Fruit fly (Drosophila melanogaster) whole organism, embryonic: ENCODE measurements around the gene shf.

ENCODE experiments used
- BEAF-32 ChIP-seq: fragments of 200-800 bp; sonication (Bioruptor generic); optimal IDR thresholded peaks from 3 replicates; lab custom pipeline; 2017; ENCODE audit warnings: missing biosample characterization, missing genetic modification characterization, mild to moderate bottlenecking, moderate library complexity, missing genetic modification reagents
- CG12299 ChIP-seq: fragments of 200-800 bp; sonication (Bioruptor generic); optimal IDR thresholded peaks from 2 replicates; lab custom pipeline; 2018; ENCODE audit warnings: missing biosample characterization, mild to moderate bottlenecking, missing genetic modification characterization
- CG17385 ChIP-seq: fragments of 200-800 bp; sonication (Bioruptor generic); optimal IDR thresholded peaks from 3 replicates; lab custom pipeline; 2018; ENCODE audit warnings: missing biosample characterization, mild to moderate bottlenecking, missing genetic modification characterization
- CG18262 ChIP-seq: fragments of 200-800 bp; optimal IDR thresholded peaks from 3 replicates; lab custom pipeline; 2019; ENCODE audit warnings: missing biosample characterization, mild to moderate bottlenecking, missing genetic modification characterization, moderate library complexity
- CG2889 ChIP-seq: fragments of 200-800 bp; sonication (Bioruptor generic); IDR thresholded peaks from 3 replicates; pipeline ENCODE4 v1.3.6; 2022; ENCODE audit warnings: missing biosample characterization, missing genetic modification characterization
- CG30020 ChIP-seq: fragments of 200-800 bp; optimal IDR thresholded peaks from 2 replicates; lab custom pipeline; 2019; ENCODE audit warnings: missing biosample characterization, mild to moderate bottlenecking, missing genetic modification characterization, moderate library complexity
- CG30431 ChIP-seq: fragments of 200-800 bp; sonication (Bioruptor generic); optimal IDR thresholded peaks from 2 replicates; lab custom pipeline; 2017; ENCODE audit warnings: missing biosample characterization, missing genetic modification characterization
- CG43689 ChIP-seq: fragments of 200-800 bp; sonication (Bioruptor generic); IDR thresholded peaks from 2 replicates; pipeline ENCODE4 v1.3.6; 2022; ENCODE audit warnings: missing biosample characterization, missing genetic modification characterization
- CG4404 ChIP-seq: fragments of 200-800 bp; sonication (Bioruptor generic); IDR thresholded peaks from 2 replicates; pipeline ENCODE4 v1.3.6; 2022; ENCODE audit warnings: missing biosample characterization, missing genetic modification characterization
- CG7987 ChIP-seq: fragments of 200-800 bp; sonication (Bioruptor generic); optimal IDR thresholded peaks from 2 replicates; lab custom pipeline; 2018; ENCODE audit warnings: missing biosample characterization, mild to moderate bottlenecking, missing genetic modification characterization, moderate library complexity
- CoRest ChIP-seq: fragments of 200-800 bp; sonication (Bioruptor generic); optimal IDR thresholded peaks from 3 replicates; lab custom pipeline; 2018; ENCODE audit warnings: missing biosample characterization, mild to moderate bottlenecking, missing genetic modification characterization, moderate library complexity
- Dip2 ChIP-seq: fragments of 200-800 bp; sonication (Bioruptor generic); IDR thresholded peaks from 2 replicates; pipeline ENCODE4 v1.3.6; 2022; ENCODE audit warnings: missing biosample characterization, missing genetic modification characterization
- Eip74EF ChIP-seq, 2 experiments: fragments of 200-800 bp in 1 of 2; fragments of >200 bp in 1 of 2; sonication (Bioruptor generic) in 1 of 2; optimal IDR thresholded peaks; 2 replicates each; lab custom pipeline; 2017 to 2019; ENCODE audit warnings: missing biosample characterization in 2 of 2, missing genetic modification characterization in 2 of 2, mild to moderate bottlenecking in 1 of 2, moderate library complexity in 1 of 2
- H15 ChIP-seq: fragments of 200-800 bp; sonication (Bioruptor generic); IDR thresholded peaks from 3 replicates; pipeline ENCODE4 v1.3.6; 2022; ENCODE audit warnings: missing biosample characterization, missing genetic modification characterization
- HLH3B ChIP-seq: fragments of 200-800 bp; sonication (Bioruptor generic); IDR thresholded peaks from 2 replicates; pipeline ENCODE4 v1.3.6; 2022; ENCODE audit warnings: missing biosample characterization, missing genetic modification characterization
- HmgD ChIP-seq: fragments of 200-800 bp; sonication (Bioruptor generic); optimal IDR thresholded peaks from 3 replicates; lab custom pipeline; 2016; ENCODE audit warnings: missing biosample characterization, missing genetic modification characterization
- Hr51 ChIP-seq, 2 experiments: fragments of 200-800 bp; sonication (Bioruptor generic); optimal IDR thresholded peaks; 2 replicates in 1 of 2; 3 replicates in 1 of 2; lab custom pipeline; 2016 to 2018; ENCODE audit warnings: missing biosample characterization in 2 of 2, missing genetic modification characterization in 2 of 2, mild to moderate bottlenecking in 1 of 2, moderate library complexity in 1 of 2
- Kr ChIP-seq: fragments of 200-800 bp; sonication (Bioruptor generic); optimal IDR thresholded peaks from 2 replicates; lab custom pipeline; 2017; ENCODE audit warnings: missing biosample characterization, mild to moderate bottlenecking, missing genetic modification characterization
- MBD-R2 ChIP-seq: fragments of 200-800 bp; sonication (Bioruptor generic); IDR thresholded peaks from 2 replicates; pipeline ENCODE4 v1.3.6; 2022; ENCODE audit warnings: missing biosample characterization, missing genetic modification characterization
- MTF-1 ChIP-seq: fragments of 200-800 bp; sonication (Bioruptor generic); optimal IDR thresholded peaks from 2 replicates; lab custom pipeline; 2018; ENCODE audit warnings: missing biosample characterization, mild to moderate bottlenecking, missing genetic modification characterization, borderline replicate concordance
- PHDP ChIP-seq: fragments of 200-800 bp; sonication (Bioruptor generic); optimal IDR thresholded peaks from 3 replicates; lab custom pipeline; 2018; ENCODE audit warnings: missing biosample characterization, mild to moderate bottlenecking, missing genetic modification characterization, moderate library complexity
- Scr ChIP-seq: fragments of 200-800 bp; sonication (Bioruptor generic); IDR thresholded peaks from 2 replicates; pipeline ENCODE4 v1.3.6; 2022; ENCODE audit warnings: missing biosample characterization, missing genetic modification characterization; ENCODE audit not compliant: partially characterized antibody
- Sin3A ChIP-seq: fragments of >200 bp; optimal IDR thresholded peaks from 2 replicates; lab custom pipeline; 2018
- bigmax ChIP-seq: fragments of 200-800 bp; sonication (Bioruptor generic); optimal IDR thresholded peaks from 2 replicates; lab custom pipeline; 2018; ENCODE audit warnings: missing biosample characterization, mild to moderate bottlenecking, missing genetic modification characterization
- caup ChIP-seq: fragments of 200-800 bp; sonication (Bioruptor generic); optimal IDR thresholded peaks from 3 replicates; lab custom pipeline; 2017; ENCODE audit warnings: missing biosample characterization, mild to moderate bottlenecking, missing genetic modification characterization, moderate library complexity; ENCODE audit not compliant: severe bottlenecking
- da ChIP-seq: fragments of 200-800 bp; sonication (Bioruptor generic); optimal IDR thresholded peaks from 2 replicates; lab custom pipeline; 2016; ENCODE audit warnings: missing biosample characterization, missing genetic modification characterization
- dmrt99B ChIP-seq: fragments of 200-800 bp; sonication (Bioruptor generic); optimal IDR thresholded peaks from 2 replicates; lab custom pipeline; 2018; ENCODE audit warnings: missing biosample characterization, mild to moderate bottlenecking, missing genetic modification characterization, moderate library complexity
- fd3F ChIP-seq: fragments of 200-800 bp; sonication (Bioruptor generic); optimal IDR thresholded peaks from 2 replicates; lab custom pipeline; 2018; ENCODE audit warnings: missing biosample characterization, mild to moderate bottlenecking, missing genetic modification characterization, moderate library complexity
- fru ChIP-seq: fragments of >200 bp; optimal IDR thresholded peaks from 2 replicates; lab custom pipeline; 2017
- hkb ChIP-seq, 2 experiments: fragments of 200-800 bp in 1 of 2; fragments of >200 bp in 1 of 2; sonication (Bioruptor generic) in 1 of 2; IDR thresholded peaks in 1 of 2; optimal IDR thresholded peaks in 1 of 2; 2 replicates each; pipeline versions ENCODE4 v1.3.6 to Lab custom; 2017 to 2022; ENCODE audit warnings: missing biosample characterization in 1 of 2, missing genetic modification characterization in 1 of 2
- jumu ChIP-seq: fragments of 200-800 bp; sonication (Bioruptor generic); optimal IDR thresholded peaks from 3 replicates; lab custom pipeline; 2016; ENCODE audit warnings: missing biosample characterization, missing genetic modification characterization
- klu ChIP-seq: fragments of 200-800 bp; sonication (Bioruptor generic); IDR thresholded peaks from 2 replicates; pipeline ENCODE4 v1.3.6; 2022; ENCODE audit warnings: missing biosample characterization, missing genetic modification characterization
- mld ChIP-seq: fragments of 200-800 bp; sonication (Bioruptor generic); IDR thresholded peaks from 3 replicates; pipeline ENCODE4 v1.3.6; 2022; ENCODE audit warnings: missing biosample characterization, missing genetic modification characterization; ENCODE audit not compliant: partially characterized antibody
- nerfin-2 ChIP-seq: fragments of 200-800 bp; sonication (Bioruptor generic); IDR thresholded peaks from 2 replicates; pipeline ENCODE4 v1.3.6; 2022; ENCODE audit warnings: missing biosample characterization, missing genetic modification characterization; ENCODE audit not compliant: partially characterized antibody
- oc ChIP-seq: fragments of 200-800 bp; sonication (Bioruptor generic); optimal IDR thresholded peaks from 2 replicates; lab custom pipeline; 2018; ENCODE audit warnings: missing biosample characterization, mild to moderate bottlenecking, missing genetic modification characterization, moderate library complexity
- odd ChIP-seq: fragments of 200-800 bp; sonication (Bioruptor generic); optimal IDR thresholded peaks from 2 replicates; lab custom pipeline; 2017; ENCODE audit warnings: missing biosample characterization, mild to moderate bottlenecking, missing genetic modification characterization
- p53 ChIP-seq: fragments of 200-800 bp; sonication (Bioruptor generic); optimal IDR thresholded peaks from 2 replicates; lab custom pipeline; 2016; ENCODE audit warnings: missing biosample characterization, missing genetic modification characterization
- prd ChIP-seq, 3 experiments: fragments of >200 bp in 2 of 3; fragments of 200-800 bp in 1 of 3; sonication (Bioruptor generic) in 1 of 3; optimal IDR thresholded peaks in 2 of 3; IDR thresholded peaks in 1 of 3; 2 replicates in 2 of 3; 3 replicates in 1 of 3; pipeline versions ENCODE4 v1.3.6 to Lab custom; 2017 to 2022; ENCODE audit warnings: missing biosample characterization in 1 of 3, missing genetic modification characterization in 1 of 3
- psq ChIP-seq: fragments of 200-800 bp; sonication (Bioruptor generic); optimal IDR thresholded peaks from 2 replicates; lab custom pipeline; 2017; ENCODE audit warnings: missing biosample characterization, missing genetic modification characterization
- row ChIP-seq: fragments of 200-800 bp; sonication (Bioruptor generic); IDR thresholded peaks from 3 replicates; pipeline ENCODE4 v1.3.6; 2022; ENCODE audit warnings: missing biosample characterization, missing genetic modification characterization
- salm ChIP-seq: fragments of 200-800 bp; sonication (Bioruptor generic); optimal IDR thresholded peaks from 2 replicates; lab custom pipeline; 2018; ENCODE audit warnings: missing biosample characterization, mild to moderate bottlenecking, missing genetic modification characterization
- schlank ChIP-seq: fragments of 200-800 bp; sonication (Bioruptor generic); optimal IDR thresholded peaks from 2 replicates; lab custom pipeline; 2018; ENCODE audit warnings: missing biosample characterization, mild to moderate bottlenecking, missing genetic modification characterization
- scrt ChIP-seq: fragments of 200-800 bp; sonication (Bioruptor generic); optimal IDR thresholded peaks from 2 replicates; lab custom pipeline; 2018; ENCODE audit warnings: missing biosample characterization, mild to moderate bottlenecking, missing genetic modification characterization, moderate library complexity
- sim ChIP-seq: fragments of 200-800 bp; sonication (Bioruptor generic); IDR thresholded peaks from 2 replicates; pipeline ENCODE4 v1.3.6; 2022; ENCODE audit warnings: missing biosample characterization, missing genetic modification characterization
- ssp ChIP-seq: fragments of 200-800 bp; sonication (Bioruptor generic); IDR thresholded peaks from 2 replicates; pipeline ENCODE4 v1.3.6; 2022; ENCODE audit warnings: missing biosample characterization, missing genetic modification characterization
- tio ChIP-seq: fragments of 200-800 bp; sonication (Bioruptor generic); optimal IDR thresholded peaks from 2 replicates; lab custom pipeline; 2017; ENCODE audit warnings: missing biosample characterization, missing genetic modification characterization, inconsistent platforms
- zen2 ChIP-seq: fragments of 200-800 bp; sonication (Bioruptor generic); IDR thresholded peaks from 3 replicates; pipeline ENCODE4 v1.3.6; 2022; ENCODE audit warnings: missing biosample characterization, missing genetic modification characterization; ENCODE audit not compliant: partially characterized antibody

Gene shf

DNA sequence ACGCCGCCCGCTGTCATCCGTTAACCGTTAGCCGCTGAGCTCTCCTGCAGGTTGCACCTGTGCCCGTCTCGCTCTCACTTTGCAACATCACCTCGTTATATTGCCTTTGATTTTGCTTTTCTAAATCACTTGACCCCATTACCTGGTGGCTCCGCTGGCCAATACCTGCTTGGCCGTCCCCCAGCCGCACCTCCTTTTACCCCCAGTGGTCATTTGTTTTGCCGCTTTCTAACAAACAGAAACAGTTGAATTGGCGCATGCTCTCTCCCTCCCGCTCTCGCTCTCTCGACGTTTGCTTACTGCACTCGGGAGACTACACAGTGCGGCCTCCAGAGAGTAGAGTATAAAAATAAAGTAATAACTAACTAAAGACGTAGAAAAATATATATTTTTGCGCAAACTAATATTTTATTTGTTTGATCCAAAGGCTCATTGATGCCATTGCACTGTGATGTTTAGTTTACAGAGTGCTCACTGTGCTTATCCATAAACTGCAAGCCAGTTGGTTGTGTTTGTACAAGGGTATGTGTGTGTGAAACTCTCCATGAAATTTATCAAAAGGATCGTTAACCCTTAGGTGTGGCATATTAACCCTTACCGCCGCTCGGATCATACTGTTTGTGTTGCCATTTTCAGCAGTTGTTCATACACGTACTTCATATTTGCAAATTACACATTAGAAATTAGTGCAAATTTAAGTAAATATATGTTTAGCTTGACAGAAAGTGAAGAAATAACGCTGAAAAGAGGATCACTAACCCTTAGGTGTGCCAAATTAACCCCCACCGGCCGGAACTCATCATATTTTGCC, 25.2 kb upstream of the shf start (continued):
- TF ChIP-seq Kr (GFP tag; lab: Kevin White, UChicago) (no peak), zen2 (GFP tag; lab: Robert Waterston, UW) (no peak), ssp (peak; percentile 76), Scr (GFP tag; lab: Robert Waterston, UW) (0 out of 2 replicates have a peak, but pooled peaks have one; percentile 8), caup (GFP tag; lab: Kevin White, UChicago) (peak; percentile 75), psq (peak; percentile 27), fru (lab: Kevin White, UChicago) (no peak), CG7987 (GFP tag; lab: Kevin White, UChicago) (peak; percentile 12), salm (tag; lab: Kevin White, UChicago) (peak; percentile 74), CoRest (peak; percentile 66), PHDP (tag; lab: Kevin White, UChicago) (peak; percentile 69), row (GFP tag; lab: Robert Waterston, UW) (peak; percentile 91), CG2889 (GFP tag; lab: Robert Waterston, UW) (peak; percentile 81), HmgD (GFP tag; lab: Kevin White, UChicago) (no peak), p53 (GFP tag; lab: Kevin White, UChicago) (no peak), CG30020 (no peak), Sin3A (lab: Kevin White, UChicago) (no peak), Hr51 (GFP tag; optimal IDR thresholded peaks at IDR 0.05; lab: Kevin White, UChicago) (peak in 1 of 2 experiments; percentile 53), Dip2 (GFP tag; lab: Robert Waterston, UW) (no peak), dmrt99B (tag; lab: Kevin White, UChicago) (no peak), nerfin-2 (GFP tag; lab: Robert Waterston, UW) (no peak), CG17385 (GFP tag; lab: Kevin White, UChicago) (peak; percentile 52), tio (GFP tag; lab: Kevin White, UChicago) (peak; percentile 79), CG4404 (peak; percentile 77), CG12299 (peak; percentile 41), odd (GFP tag; lab: Kevin White, UChicago) (no peak), schlank (tag; lab: Kevin White, UChicago) (no peak), BEAF-32 (GFP tag; lab: Kevin White, UChicago) (no peak), scrt (peak; percentile 65), fd3F (GFP tag; lab: Kevin White, UChicago) (peak; percentile 18), Eip74EF (GFP tag; optimal IDR thresholded peaks at IDR 0.05; lab: Kevin White, UChicago) (no peak), bigmax (GFP tag; lab: Kevin White, UChicago) (no peak), oc (peak; percentile 89), sim (peak; percentile 72; the same call in 1 of the 2 replicates), CG43689 (GFP tag; lab: Robert Waterston, UW) (peak; percentile 62), prd (optimal IDR thresholded peaks at IDR 0.05; lab: Kevin White, UChicago) (no peak), prd (GFP tag; IDR thresholded peaks at IDR 0.05; lab: Robert Waterston, UW) (peak; percentile 93), MBD-R2 (GFP tag; lab: Robert Waterston, UW) (peak; percentile 67; the same call in 1 of the 2 replicates), CG18262 (tag; lab: Kevin White, UChicago) (peak; percentile 74), hkb (optimal IDR thresholded peaks at IDR 0.05; lab: Kevin White, UChicago) (no peak), hkb (GFP tag; IDR thresholded peaks at IDR 0.05; lab: Robert Waterston, UW) (peak; percentile 91), mld (GFP tag; lab: Robert Waterston, UW) (no peak), jumu (GFP tag; lab: Kevin White, UChicago) (peak; percentile 55), H15 (GFP tag; lab: Robert Waterston, UW) (peak; percentile 86), MTF-1 (GFP tag; lab: Kevin White, UChicago) (peak; percentile 33), CG30431 (GFP tag; lab: Kevin White, UChicago) (peak; percentile 59), da (GFP tag; lab: Kevin White, UChicago) (peak; percentile 5), klu (GFP tag; lab: Robert Waterston, UW) (peak; percentile 64; the same call in 1 of the 2 replicates), HLH3B (GFP tag; lab: Robert Waterston, UW) (peak; percentile 91)
